Worm (Caenorhabditis elegans) whole organism, mixed stage, embryonic: ENCODE results near the gene mmcm-1.

Source experiments
- M03D4.4 ChIP-seq: sonication (generic microtip); optimal IDR thresholded peaks from 2 replicates; lab custom pipeline; 2017; ENCODE audit warnings: mild to moderate bottlenecking, missing genetic modification characterization, missing compliant biosample characterization
- bed-3 ChIP-seq: fragments of 200-800 bp; sonication (Bioruptor generic); optimal IDR thresholded peaks from 3 replicates; lab custom pipeline; 2018; ENCODE audit warnings: mild to moderate bottlenecking, missing genetic modification characterization, moderate library complexity, missing compliant biosample characterization
- ceh-39 ChIP-seq: fragments of 150-350 bp; optimal IDR thresholded peaks from 2 replicates; lab custom pipeline; 2014; ENCODE audit warnings: missing biosample characterization, missing genetic modification characterization
- ceh-43 ChIP-seq: fragments of 200-800 bp; sonication (Bioruptor generic); optimal IDR thresholded peaks from 2 replicates; lab custom pipeline; 2018; ENCODE audit warnings: mild to moderate bottlenecking, missing genetic modification characterization, moderate library complexity, missing compliant biosample characterization
- ces-1 ChIP-seq: fragments of 150-350 bp; optimal IDR thresholded peaks from 2 replicates; lab custom pipeline; 2014; ENCODE audit warnings: missing biosample characterization, missing genetic modification reagents, missing genetic modification characterization
- cnd-1 ChIP-seq: fragments of 200-800 bp; sonication (Bioruptor generic); optimal IDR thresholded peaks from 2 replicates; lab custom pipeline; 2018; ENCODE audit warnings: mild to moderate bottlenecking, missing genetic modification characterization, missing compliant biosample characterization
- drap-1 ChIP-seq: fragments of 200-800 bp; sonication (Bioruptor generic); optimal IDR thresholded peaks from 3 replicates; lab custom pipeline; 2018; ENCODE audit warnings: mild to moderate bottlenecking, missing genetic modification characterization, missing compliant biosample characterization
- elt-3 ChIP-seq: fragments of 150-350 bp; optimal IDR thresholded peaks from 2 replicates; lab custom pipeline; 2014; ENCODE audit warnings: missing biosample characterization, missing genetic modification characterization
- flh-1 ChIP-seq: fragments of 200-800 bp; sonication (Bioruptor generic); optimal IDR thresholded peaks from 2 replicates; lab custom pipeline; 2018; ENCODE audit warnings: mild to moderate bottlenecking, missing genetic modification characterization, moderate library complexity, missing compliant biosample characterization
- ham-2 ChIP-seq: fragments of 200-800 bp; sonication (Bioruptor generic); optimal IDR thresholded peaks from 2 replicates; lab custom pipeline; 2018; ENCODE audit warnings: mild to moderate bottlenecking, missing genetic modification characterization, missing compliant biosample characterization
- hlh-1 ChIP-seq: fragments of 150-350 bp; optimal IDR thresholded peaks from 2 replicates; lab custom pipeline; 2014; ENCODE audit warnings: missing biosample characterization, missing genetic modification reagents, missing genetic modification characterization
- lin-32 ChIP-seq: fragments of 200-800 bp; sonication (Bioruptor generic); optimal IDR thresholded peaks from 2 replicates; lab custom pipeline; 2018; ENCODE audit warnings: mild to moderate bottlenecking, missing genetic modification characterization, missing compliant biosample characterization
- mab-5 ChIP-seq: fragments of 150-350 bp; optimal IDR thresholded peaks from 2 replicates; lab custom pipeline; 2014; ENCODE audit warnings: missing biosample characterization, missing genetic modification characterization
- mep-1 ChIP-seq: fragments of 150-350 bp; optimal IDR thresholded peaks from 2 replicates; lab custom pipeline; 2017; ENCODE audit warnings: missing biosample characterization, missing genetic modification reagents, missing genetic modification characterization, inconsistent platforms
- mls-2 ChIP-seq: sonication (generic microtip); optimal IDR thresholded peaks from 2 replicates; lab custom pipeline; 2016; ENCODE audit warnings: mild to moderate bottlenecking, missing genetic modification characterization, moderate library complexity, missing compliant biosample characterization
- nhr-12 ChIP-seq: fragments of 150-350 bp; optimal IDR thresholded peaks from 2 replicates; lab custom pipeline; 2014; ENCODE audit warnings: missing biosample characterization, missing genetic modification characterization
- nhr-2 ChIP-seq: fragments of 150-350 bp; optimal IDR thresholded peaks from 2 replicates; lab custom pipeline; 2014; ENCODE audit warnings: missing biosample characterization, missing genetic modification characterization
- nhr-237 ChIP-seq: fragments of 150-350 bp; optimal IDR thresholded peaks from 2 replicates; lab custom pipeline; 2014; ENCODE audit warnings: missing biosample characterization, missing genetic modification characterization
- nhr-28 ChIP-seq: fragments of 150-350 bp; optimal IDR thresholded peaks from 2 replicates; lab custom pipeline; 2014; ENCODE audit warnings: missing biosample characterization, missing genetic modification characterization
- pha-4 ChIP-seq: fragments of 150-350 bp; optimal IDR thresholded peaks from 2 replicates; lab custom pipeline; 2018; ENCODE audit warnings: missing biosample characterization, missing genetic modification reagents, missing genetic modification characterization
- sptf-1 ChIP-seq: sonication (generic microtip); optimal IDR thresholded peaks from 2 replicates; lab custom pipeline; 2017; ENCODE audit warnings: mild to moderate bottlenecking, missing genetic modification characterization, moderate library complexity, missing compliant biosample characterization
- tbx-8 ChIP-seq: fragments of 200-800 bp; sonication (Bioruptor generic); optimal IDR thresholded peaks from 2 replicates; lab custom pipeline; 2018; ENCODE audit warnings: mild to moderate bottlenecking, missing genetic modification characterization, moderate library complexity, missing compliant biosample characterization
- unc-120 ChIP-seq: sonication (generic microtip); optimal IDR thresholded peaks from 2 replicates; lab custom pipeline; 2017; ENCODE audit warnings: missing genetic modification characterization, missing compliant biosample characterization; ENCODE audit not compliant: poor library complexity, severe bottlenecking
- unc-39 ChIP-seq: fragments of 150-350 bp; optimal IDR thresholded peaks from 2 replicates; lab custom pipeline; 2014; ENCODE audit warnings: missing biosample characterization, missing genetic modification characterization
- unc-62 ChIP-seq: fragments of 150-350 bp; optimal IDR thresholded peaks from 2 replicates; lab custom pipeline; 2014; ENCODE audit warnings: missing biosample characterization, missing genetic modification reagents, missing genetic modification characterization
- zip-8 ChIP-seq: fragments of 150-350 bp; optimal IDR thresholded peaks from 2 replicates; lab custom pipeline; 2014; ENCODE audit warnings: missing biosample characterization, missing genetic modification characterization

The mmcm-1 gene

DNA sequence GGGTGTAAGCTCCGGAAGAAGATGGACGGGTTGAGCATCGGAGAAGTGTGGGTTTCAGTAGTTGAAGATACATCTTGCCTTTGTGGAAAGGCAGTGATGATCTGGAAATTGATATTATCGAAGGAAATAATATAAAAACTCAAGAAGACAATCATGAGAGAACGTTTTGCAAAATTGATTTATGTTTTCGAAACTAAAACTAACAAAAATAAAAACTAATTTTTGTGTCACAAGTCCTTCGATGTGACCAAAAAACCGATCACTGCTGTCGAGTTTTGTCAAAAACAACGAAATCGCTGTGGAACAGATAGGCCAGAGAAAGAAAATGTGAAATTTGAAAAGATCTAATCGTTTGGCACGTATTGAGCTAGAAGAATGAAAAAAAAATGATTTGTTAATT is at the start of gene mmcm-1:
TSS of gene mmcm-1 (minus strand) at position 101 of the 400 bp plus-strand sequence.
- no peak for TF ChIP-seq mep-1 (tag; lab: Kevin White, UChicago)
- TF ChIP-seq, all 35 proteins: peak for 0

DNA sequence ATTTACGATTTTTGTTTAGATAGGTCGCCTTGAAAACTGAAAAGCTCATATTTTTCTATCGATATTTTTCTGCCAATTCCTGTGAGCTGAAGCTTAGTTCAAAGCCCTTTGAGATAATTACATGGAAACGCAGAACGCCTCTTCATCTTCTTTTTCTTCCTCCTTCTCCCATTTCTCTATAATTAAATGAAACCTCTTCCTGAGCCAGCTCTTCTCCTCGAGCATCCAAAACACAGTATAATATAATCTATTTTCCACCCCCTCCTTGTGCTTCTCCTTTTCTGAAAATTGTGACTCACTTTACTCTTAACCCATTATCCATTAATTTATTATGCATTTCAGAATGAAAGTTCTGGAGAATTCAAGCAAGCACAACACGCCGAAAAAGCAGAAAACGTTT is 48.8 kb upstream of the mmcm-1 start, which contains the start of gene F37A8.5:
TSS of gene F37A8.5 (plus strand) at position 332 of the 400 bp plus-strand sequence.
- TF ChIP-seq mls-2 (tag; lab: Kevin White, UChicago) (no peak), ces-1 (GFP tag; lab: Kevin White, UChicago) (peak; percentile 77)

DNA sequence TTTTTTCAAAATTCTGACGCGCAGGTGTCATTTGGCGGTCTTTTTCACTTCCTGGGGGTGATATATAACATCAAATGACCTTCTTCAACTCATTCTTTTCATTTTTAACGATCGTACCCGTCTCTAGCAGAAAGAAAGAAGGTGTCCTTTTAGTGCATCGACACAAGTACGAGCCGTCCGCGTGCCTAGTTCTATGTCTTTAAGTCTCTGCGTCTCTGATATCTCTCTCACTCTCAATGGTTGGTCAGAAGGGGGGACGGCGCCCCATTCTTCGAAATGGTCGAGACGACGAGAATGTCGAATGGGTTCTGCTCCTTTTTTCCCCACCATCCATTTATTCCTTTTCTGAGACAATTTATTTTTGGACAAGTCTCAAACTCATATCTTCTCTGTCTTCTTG is 48.2 kb upstream of the mmcm-1 start:
- TF ChIP-seq ceh-39 (tag; lab: Kevin White, UChicago) (no peak), nhr-28 (no peak), M03D4.4 (no peak), elt-3 (tag; lab: Kevin White, UChicago) (no peak), ham-2 (GFP tag; lab: Kevin White, UChicago) (no peak), mep-1 (tag; lab: Kevin White, UChicago) (no peak)

DNA sequence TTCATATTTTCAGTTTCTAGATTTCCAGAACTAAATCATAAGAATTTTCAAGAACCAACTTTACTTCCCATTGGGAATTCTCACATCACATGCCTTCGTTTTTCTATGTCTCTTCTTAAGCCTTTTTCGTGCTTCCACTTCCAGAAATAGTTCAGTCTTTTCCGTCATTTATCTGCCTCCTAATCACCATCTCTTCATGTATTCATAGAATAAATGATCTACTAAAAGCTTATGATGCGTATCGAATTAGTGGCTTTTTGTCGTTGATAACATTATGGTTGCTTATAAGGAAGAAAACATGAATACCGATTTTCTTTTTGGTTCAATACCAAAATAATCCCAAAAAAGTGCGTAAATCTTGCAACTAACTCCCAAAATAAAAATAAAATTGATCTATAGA is 47.3 kb upstream of the mmcm-1 start:
- TF ChIP-seq nhr-237 (tag; lab: Kevin White, UChicago) (no peak), nhr-2 (tag; lab: Kevin White, UChicago) (no peak), cnd-1 (tag; lab: Kevin White, UChicago) (no peak)

DNA sequence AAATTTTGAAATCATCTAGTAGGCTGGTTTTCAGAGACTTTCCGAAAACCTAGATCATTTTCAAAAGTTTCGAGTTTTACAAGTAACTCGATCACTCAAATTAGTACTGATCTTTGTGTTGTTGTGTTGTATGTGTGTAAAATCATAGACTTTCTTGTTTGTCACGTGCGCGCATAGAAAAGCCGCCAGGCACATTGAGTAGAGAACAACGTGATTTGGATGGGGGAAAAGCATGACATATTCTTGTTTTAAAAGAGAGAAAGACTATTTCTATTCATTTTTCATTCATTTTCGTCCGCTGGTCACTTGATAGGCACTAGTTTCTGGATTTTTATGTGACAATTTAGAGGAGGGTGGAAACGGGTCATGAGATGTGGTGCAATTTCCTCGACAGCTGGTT is 46.7 kb upstream of the mmcm-1 start:
- TF ChIP-seq pha-4 (no peak), mab-5 (tag; lab: Kevin White, UChicago) (no peak), hlh-1 (tag; lab: Kevin White, UChicago) (no peak), lin-32 (GFP tag; lab: Kevin White, UChicago) (no peak)

DNA sequence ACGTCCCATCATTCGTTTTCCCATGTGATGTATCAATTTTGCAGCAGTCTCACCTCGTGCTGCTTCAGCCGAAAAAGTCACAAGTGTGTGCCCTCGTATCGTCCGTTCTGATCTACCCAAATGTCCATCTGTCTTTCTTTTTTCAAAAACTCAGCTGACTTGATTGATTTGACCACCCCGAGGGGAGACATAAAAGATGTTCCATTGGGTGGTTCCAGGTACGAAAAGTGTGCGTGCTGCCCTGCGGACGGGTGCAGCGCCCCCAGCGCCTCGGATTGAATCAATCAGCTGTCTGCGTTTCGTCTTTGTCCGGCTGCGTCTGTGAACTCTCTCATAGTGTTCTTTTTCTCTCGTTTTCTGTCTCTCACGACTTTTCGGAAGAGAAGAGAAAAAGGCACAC is 45.7 kb upstream of the mmcm-1 start:
- no peak for TF ChIP-seq flh-1 (GFP tag; lab: Kevin White, UChicago)
- TF ChIP-seq ces-1 (GFP tag; lab: Kevin White, UChicago): peak; percentile 62
- TF ChIP-seq hlh-1 (tag; lab: Kevin White, UChicago): peak; percentile 21
- TF ChIP-seq unc-62 (GFP tag; lab: Kevin White, UChicago): peak; percentile 27
- no peak for TF ChIP-seq pha-4
- no peak for TF ChIP-seq drap-1
- TF ChIP-seq unc-120 (tag; lab: Kevin White, UChicago): peak; percentile 18
- no peak for TF ChIP-seq mls-2 (tag; lab: Kevin White, UChicago)
- TF ChIP-seq nhr-12 (tag; lab: Kevin White, UChicago): no peak

DNA sequence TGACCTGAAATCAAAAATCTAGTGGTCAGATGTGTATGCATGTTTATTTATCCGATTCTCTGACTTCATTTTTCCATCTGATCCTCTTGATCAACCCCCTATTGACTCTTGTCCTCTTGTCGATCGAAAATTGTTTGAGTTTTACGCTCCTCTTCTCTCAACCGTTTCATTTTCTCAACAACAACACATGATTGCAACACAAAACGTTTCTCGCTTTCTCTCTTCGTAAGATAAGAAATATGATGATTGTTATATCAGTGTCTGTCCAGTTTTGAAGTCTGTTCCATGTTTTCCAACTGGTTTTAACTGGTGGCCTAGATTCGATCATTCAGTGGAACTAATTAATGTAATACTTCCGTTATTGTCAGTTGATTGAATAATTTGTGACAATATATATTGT is 44.6 kb upstream of the mmcm-1 start:
- no peak for TF ChIP-seq sptf-1 (tag; lab: Kevin White, UChicago)
- TF ChIP-seq unc-62 (GFP tag; lab: Kevin White, UChicago): peak; percentile 34

DNA sequence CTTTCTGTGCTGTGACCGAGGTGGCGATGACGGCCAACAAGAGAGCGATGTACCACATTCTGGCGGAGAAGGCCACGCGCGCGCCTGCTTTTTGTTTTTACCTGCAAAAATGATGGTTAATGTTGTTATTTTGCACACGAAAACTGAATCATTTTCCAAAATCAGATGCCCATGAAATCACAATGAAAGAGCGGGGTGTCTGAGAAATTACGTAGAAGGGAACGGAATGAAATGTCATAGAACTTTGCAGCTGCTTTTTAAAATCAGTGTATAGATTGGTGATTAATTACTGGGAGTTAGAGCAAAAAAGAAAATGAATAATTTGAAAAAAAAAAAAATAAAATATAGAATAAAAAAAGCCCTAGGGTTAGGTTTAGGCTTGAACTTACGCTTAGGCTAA is 28.3 kb upstream of the mmcm-1 start, which contains the start of gene npl-10:
TSS of gene npl-10 (minus strand) at position 101 of the 400 bp plus-strand sequence.
- TF ChIP-seq cnd-1 (tag; lab: Kevin White, UChicago) (no peak), drap-1 (no peak), nhr-12 (tag; lab: Kevin White, UChicago) (no peak), zip-8 (tag; lab: Kevin White, UChicago) (no peak), ces-1 (GFP tag; lab: Kevin White, UChicago) (no peak), ceh-43 (GFP tag; lab: Kevin White, UChicago) (no peak), nhr-2 (tag; lab: Kevin White, UChicago) (no peak), tbx-8 (no peak), ceh-39 (tag; lab: Kevin White, UChicago) (no peak)

DNA sequence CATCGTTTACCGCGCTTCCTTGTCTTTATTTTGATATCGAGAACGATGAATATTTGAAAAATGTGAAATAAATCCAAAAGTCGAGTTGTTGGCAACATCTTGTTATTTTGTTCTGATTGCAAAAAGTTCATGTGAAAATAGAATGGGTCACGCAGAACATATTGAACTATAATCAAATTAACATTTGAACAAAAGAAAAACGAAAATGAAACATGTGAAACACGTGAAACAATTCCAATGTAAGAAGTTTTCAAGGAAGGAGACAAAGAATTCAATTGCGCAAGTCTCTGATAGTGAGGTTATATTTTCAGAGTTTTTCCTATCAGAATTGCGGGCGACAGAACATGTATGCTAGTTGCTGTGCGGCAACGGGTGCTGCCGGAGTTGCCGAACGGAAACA is 23.9 kb upstream of the mmcm-1 start, which contains the start of gene F37A8.2:
TSS of gene F37A8.2 (minus strand) at position 101 of the 400 bp plus-strand sequence.
- no peak for TF ChIP-seq sptf-1 (tag; lab: Kevin White, UChicago)
- no peak for TF ChIP-seq drap-1
- no peak for TF ChIP-seq ces-1 (GFP tag; lab: Kevin White, UChicago)
- TF ChIP-seq unc-62 (GFP tag; lab: Kevin White, UChicago): no peak
- no peak for TF ChIP-seq nhr-28
- no peak for TF ChIP-seq unc-39 (tag; lab: Kevin White, UChicago)
- no peak for TF ChIP-seq bed-3 (GFP tag; lab: Kevin White, UChicago)
- TF ChIP-seq mls-2 (tag; lab: Kevin White, UChicago): no peak
- TF ChIP-seq unc-120 (tag; lab: Kevin White, UChicago): no peak
- no peak for TF ChIP-seq mab-5 (tag; lab: Kevin White, UChicago)
